Fruit fly (Drosophila melanogaster) whole organism, adult: Measurements from ENCODE around the gene unc79.

Source experiments
- CG11617 ChIP-seq: fragments of 200-800 bp; sonication (Bioruptor generic); optimal IDR thresholded peaks from 2 replicates; lab custom pipeline; 2017; ENCODE audit warnings: mild to moderate bottlenecking, missing biosample characterization, missing genetic modification reagents, missing genetic modification characterization
- CG12768 ChIP-seq: fragments of 200-800 bp; sonication (Bioruptor generic); optimal IDR thresholded peaks from 2 replicates; lab custom pipeline; 2017; ENCODE audit warnings: missing biosample characterization, missing genetic modification characterization, mild to moderate bottlenecking, moderate library complexity, missing genetic modification reagents
- CG1620 ChIP-seq: fragments of 200-800 bp; sonication (Bioruptor generic); optimal IDR thresholded peaks from 2 replicates; lab custom pipeline; 2016; ENCODE audit warnings: missing biosample characterization, missing genetic modification characterization
- CG5204 ChIP-seq: fragments of 200-800 bp; sonication (Bioruptor generic); optimal IDR thresholded peaks from 2 replicates; lab custom pipeline; 2016; ENCODE audit warnings: missing biosample characterization, missing genetic modification characterization
- CG7101 ChIP-seq: fragments of 200-800 bp; sonication (Bioruptor generic); optimal IDR thresholded peaks from 2 replicates; lab custom pipeline; 2018; ENCODE audit warnings: missing biosample characterization, mild to moderate bottlenecking, missing genetic modification characterization, moderate library complexity
- Hr96 ChIP-seq: fragments of 200-800 bp; sonication (Bioruptor generic); optimal IDR thresholded peaks from 2 replicates; lab custom pipeline; 2016; ENCODE audit warnings: missing biosample characterization, missing genetic modification characterization
- bab1 ChIP-seq: fragments of 200-800 bp; sonication (Bioruptor generic); optimal IDR thresholded peaks from 3 replicates; lab custom pipeline; 2019; ENCODE audit warnings: missing biosample characterization, mild to moderate bottlenecking, missing genetic modification characterization, moderate library complexity
- kay ChIP-seq: fragments of 200-800 bp; sonication (Bioruptor generic); peaks from one replicate; lab custom pipeline; 2016; ENCODE audit warnings: missing biosample characterization, missing genetic modification characterization, borderline replicate concordance
- pad ChIP-seq: fragments of 200-800 bp; sonication (Bioruptor generic); optimal IDR thresholded peaks from 3 replicates; lab custom pipeline; 2017; ENCODE audit warnings: missing biosample characterization, missing genetic modification characterization, mild to moderate bottlenecking, moderate library complexity, missing genetic modification reagents
- tj ChIP-seq: fragments of 200-800 bp; sonication (Bioruptor generic); optimal IDR thresholded peaks from 3 replicates; lab custom pipeline; 2017; ENCODE audit warnings: missing biosample characterization, mild to moderate bottlenecking, missing genetic modification characterization, moderate library complexity
- toe ChIP-seq: fragments of 200-800 bp; sonication (Bioruptor generic); optimal IDR thresholded peaks from 2 replicates; lab custom pipeline; 2016; ENCODE audit warnings: missing biosample characterization, missing genetic modification characterization

dm6 chr3R:19287693-19288092 lies 41.8 kb upstream of the unc79 start:
- TF ChIP-seq bab1 (GFP tag; lab: Kevin White, UChicago) (no peak), CG7101 (tag; lab: Kevin White, UChicago) (no peak), Hr96 (GFP tag; lab: Kevin White, UChicago) (no peak), CG1620 (no peak), CG5204 (GFP tag; lab: Kevin White, UChicago) (no peak), CG12768 (GFP tag; lab: Kevin White, UChicago) (no peak), kay (GFP tag; lab: Kevin White, UChicago) (no peak), toe (no peak), CG11617 (GFP tag; lab: Kevin White, UChicago) (no peak), pad (no peak), tj (GFP tag; lab: Kevin White, UChicago) (no peak)
